Fruit fly (Drosophila melanogaster) whole organism, embryonic: ENCODE results near the gene Tango9.

Experiments
- ATbp ChIP-seq: fragments of 200-800 bp; sonication (Bioruptor generic); optimal IDR thresholded peaks from 2 replicates; lab custom pipeline; 2017; ENCODE audit warnings: missing biosample characterization, mild to moderate bottlenecking, missing genetic modification characterization, missing genetic modification reagents
- Asciz ChIP-seq: fragments of 200-800 bp; sonication (Bioruptor generic); optimal IDR thresholded peaks from 2 replicates; lab custom pipeline; 2017; ENCODE audit warnings: missing biosample characterization, mild to moderate bottlenecking, missing genetic modification characterization, missing genetic modification reagents
- Bgb ChIP-seq: fragments of 200-800 bp; sonication (Bioruptor generic); IDR thresholded peaks from 2 replicates; pipeline ENCODE4 v1.3.6; 2022; ENCODE audit warnings: missing biosample characterization, missing genetic modification characterization; ENCODE audit not compliant: partially characterized antibody
- CG10431 ChIP-seq: fragments of 200-800 bp; sonication (Bioruptor generic); optimal IDR thresholded peaks from 3 replicates; lab custom pipeline; 2018; ENCODE audit warnings: missing biosample characterization, mild to moderate bottlenecking, missing genetic modification characterization
- CG12659 ChIP-seq: fragments of 200-800 bp; sonication (Bioruptor generic); optimal IDR thresholded peaks from 3 replicates; lab custom pipeline; 2017; ENCODE audit warnings: mild to moderate bottlenecking, missing biosample characterization, missing genetic modification reagents, missing genetic modification characterization
- CG12744 ChIP-seq: fragments of 200-800 bp; sonication (Bioruptor generic); optimal IDR thresholded peaks from 2 replicates; lab custom pipeline; 2016; ENCODE audit warnings: missing biosample characterization, missing genetic modification characterization
- CG13894 ChIP-seq: fragments of 200-800 bp; sonication (Bioruptor generic); optimal IDR thresholded peaks from 3 replicates; lab custom pipeline; 2018; ENCODE audit warnings: missing biosample characterization, mild to moderate bottlenecking, missing genetic modification characterization, moderate library complexity
- CG15269 ChIP-seq: fragments of 200-800 bp; sonication (Bioruptor generic); optimal IDR thresholded peaks from 2 replicates; lab custom pipeline; 2018; ENCODE audit warnings: missing biosample characterization, mild to moderate bottlenecking, missing genetic modification characterization, moderate library complexity
- CG16779 ChIP-seq: fragments of 200-800 bp; sonication (Bioruptor generic); IDR thresholded peaks from 2 replicates; pipeline ENCODE4 v1.3.6; 2022; ENCODE audit warnings: missing biosample characterization, missing genetic modification characterization
- CG16813 ChIP-seq: fragments of 200-800 bp; sonication (Bioruptor generic); IDR thresholded peaks from 3 replicates; pipeline ENCODE4 v1.3.6; 2022; ENCODE audit warnings: missing biosample characterization, missing genetic modification characterization; ENCODE audit not compliant: partially characterized antibody
- CG1792 ChIP-seq: fragments of 200-800 bp; sonication (Bioruptor generic); optimal IDR thresholded peaks from 2 replicates; lab custom pipeline; 2016; ENCODE audit warnings: missing biosample characterization, missing genetic modification characterization
- CG2116 ChIP-seq: fragments of 200-800 bp; sonication (Bioruptor generic); optimal IDR thresholded peaks from 3 replicates; lab custom pipeline; 2018; ENCODE audit warnings: missing biosample characterization, mild to moderate bottlenecking, missing genetic modification characterization
- CG2120 ChIP-seq: fragments of 200-800 bp; sonication (Bioruptor generic); optimal IDR thresholded peaks from 3 replicates; lab custom pipeline; 2016; ENCODE audit warnings: missing biosample characterization, missing genetic modification characterization
- CG2678 ChIP-seq: fragments of 200-800 bp; sonication (Bioruptor generic); optimal IDR thresholded peaks from 3 replicates; lab custom pipeline; 2019; ENCODE audit warnings: missing biosample characterization, mild to moderate bottlenecking, missing genetic modification characterization, moderate library complexity
- CG32767 ChIP-seq: fragments of 200-800 bp; sonication (Bioruptor generic); IDR thresholded peaks from 2 replicates; pipeline ENCODE4 v1.3.6; 2022; ENCODE audit warnings: missing biosample characterization, missing genetic modification characterization
- CG3407 ChIP-seq: fragments of 200-800 bp; sonication (Bioruptor generic); optimal IDR thresholded peaks from 2 replicates; lab custom pipeline; 2018; ENCODE audit warnings: missing biosample characterization, mild to moderate bottlenecking, missing genetic modification characterization
- CG5180 ChIP-seq: fragments of 200-800 bp; sonication (Bioruptor generic); optimal IDR thresholded peaks from 3 replicates; lab custom pipeline; 2017; ENCODE audit warnings: missing biosample characterization, missing genetic modification characterization, mild to moderate bottlenecking, moderate library complexity, missing genetic modification reagents
- CG5953 ChIP-seq: fragments of 200-800 bp; sonication (Bioruptor generic); IDR thresholded peaks from 2 replicates; pipeline ENCODE4 v1.3.6; 2022; ENCODE audit warnings: missing biosample characterization, missing genetic modification characterization
- CG7745 ChIP-seq: fragments of 200-800 bp; sonication (Bioruptor generic); optimal IDR thresholded peaks from 2 replicates; lab custom pipeline; 2018; ENCODE audit warnings: missing biosample characterization, mild to moderate bottlenecking, missing genetic modification characterization, moderate library complexity
- CG8290 ChIP-seq, 3 experiments: fragments of 200-800 bp; sonication (Bioruptor generic); optimal IDR thresholded peaks; 2 replicates each; lab custom pipeline; 2016 to 2019; ENCODE audit warnings: missing biosample characterization in 3 of 3, missing genetic modification characterization in 3 of 3, mild to moderate bottlenecking in 2 of 3, moderate library complexity in 1 of 3
- CG8388 ChIP-seq: fragments of 200-800 bp; sonication (Bioruptor generic); optimal IDR thresholded peaks from 2 replicates; lab custom pipeline; 2019; ENCODE audit warnings: missing biosample characterization, mild to moderate bottlenecking, missing genetic modification characterization, moderate library complexity
- D19B ChIP-seq: fragments of 200-800 bp; sonication (Bioruptor generic); optimal IDR thresholded peaks from 2 replicates; lab custom pipeline; 2017; ENCODE audit warnings: missing biosample characterization, mild to moderate bottlenecking, missing genetic modification characterization
- Dek ChIP-seq: fragments of 200-800 bp; sonication (Bioruptor generic); optimal IDR thresholded peaks from 3 replicates; lab custom pipeline; 2019; ENCODE audit warnings: missing biosample characterization, mild to moderate bottlenecking, missing genetic modification characterization, moderate library complexity
- Dip2 ChIP-seq: fragments of 200-800 bp; sonication (Bioruptor generic); IDR thresholded peaks from 2 replicates; pipeline ENCODE4 v1.3.6; 2022; ENCODE audit warnings: missing biosample characterization, missing genetic modification characterization
- Dll ChIP-seq: fragments of 200-800 bp; sonication (Bioruptor generic); IDR thresholded peaks from 4 replicates; pipeline ENCODE4 v1.3.6; 2022; ENCODE audit warnings: missing biosample characterization, missing genetic modification characterization; ENCODE audit not compliant: partially characterized antibody
- HLH3B ChIP-seq: fragments of 200-800 bp; sonication (Bioruptor generic); IDR thresholded peaks from 2 replicates; pipeline ENCODE4 v1.3.6; 2022; ENCODE audit warnings: missing biosample characterization, missing genetic modification characterization
- Hr51 ChIP-seq, 2 experiments: fragments of 200-800 bp; sonication (Bioruptor generic); optimal IDR thresholded peaks; 2 replicates in 1 of 2; 3 replicates in 1 of 2; lab custom pipeline; 2016 to 2018; ENCODE audit warnings: missing biosample characterization in 2 of 2, missing genetic modification characterization in 2 of 2, mild to moderate bottlenecking in 1 of 2, moderate library complexity in 1 of 2
- Lpt ChIP-seq: fragments of >200 bp; optimal IDR thresholded peaks from 2 replicates; lab custom pipeline; 2018; ENCODE audit warnings: missing biosample characterization, missing genetic modification characterization
- Nf-YB ChIP-seq: fragments of 200-800 bp; sonication (Bioruptor generic); optimal IDR thresholded peaks from 3 replicates; lab custom pipeline; 2019; ENCODE audit warnings: missing biosample characterization, mild to moderate bottlenecking, missing genetic modification characterization, moderate library complexity
- Nf-YC ChIP-seq: fragments of 200-800 bp; optimal IDR thresholded peaks from 3 replicates; lab custom pipeline; 2019; ENCODE audit warnings: missing biosample characterization, mild to moderate bottlenecking, missing genetic modification characterization, moderate library complexity
- Ravus ChIP-seq: fragments of 200-800 bp; sonication (Bioruptor generic); IDR thresholded peaks from 2 replicates; pipeline ENCODE4 v1.3.6; 2022; ENCODE audit warnings: missing biosample characterization, missing genetic modification characterization
- Taf1 ChIP-seq: fragments of 200-800 bp; sonication (Bioruptor generic); IDR thresholded peaks from 2 replicates; pipeline ENCODE4 v1.3.6; 2022; ENCODE audit warnings: missing biosample characterization, missing genetic modification characterization
- al ChIP-seq: fragments of 200-800 bp; sonication (Bioruptor generic); IDR thresholded peaks from 2 replicates; pipeline ENCODE4 v1.3.6; 2022; ENCODE audit warnings: missing biosample characterization, missing genetic modification characterization
- chinmo ChIP-seq: fragments of 200-800 bp; sonication (Bioruptor generic); IDR thresholded peaks from 4 replicates; pipeline ENCODE4 v1.3.6; 2022; ENCODE audit warnings: missing biosample characterization, missing genetic modification characterization; ENCODE audit not compliant: partially characterized antibody
- chm ChIP-seq: fragments of 200-800 bp; sonication (Bioruptor generic); IDR thresholded peaks from 2 replicates; pipeline ENCODE4 v1.3.6; 2022; ENCODE audit warnings: missing biosample characterization, missing genetic modification characterization
- corto ChIP-seq: fragments of 200-800 bp; sonication (Bioruptor generic); optimal IDR thresholded peaks from 2 replicates; lab custom pipeline; 2016; ENCODE audit warnings: missing biosample characterization, mild to moderate bottlenecking, missing genetic modification characterization, moderate library complexity
- dan ChIP-seq: fragments of 200-800 bp; sonication (Bioruptor generic); IDR thresholded peaks from 2 replicates; pipeline ENCODE4 v1.3.6; 2022; ENCODE audit warnings: missing biosample characterization, missing genetic modification characterization
- dpn ChIP-seq, 2 experiments: fragments of 200-800 bp; sonication (Bioruptor generic); optimal IDR thresholded peaks; 3 replicates each; lab custom pipeline; 2016; ENCODE audit warnings: missing biosample characterization in 2 of 2, missing genetic modification characterization in 2 of 2
- ftz-f1 ChIP-seq: fragments of 200-800 bp; sonication (Bioruptor generic); optimal IDR thresholded peaks from 2 replicates; lab custom pipeline; 2016; ENCODE audit warnings: missing biosample characterization, missing genetic modification characterization
- gsb ChIP-seq: fragments of 200-800 bp; sonication (Bioruptor generic); IDR thresholded peaks from 2 replicates; pipeline ENCODE4 v1.3.6; 2022; ENCODE audit warnings: missing biosample characterization, missing genetic modification characterization
- h ChIP-seq: fragments of >200 bp; optimal IDR thresholded peaks from 2 replicates; lab custom pipeline; 2017
- hth ChIP-seq: fragments of >200 bp; optimal IDR thresholded peaks from 2 replicates; lab custom pipeline; 2017; ENCODE audit warnings: inconsistent platforms
- jing ChIP-seq: fragments of 200-800 bp; sonication (Bioruptor generic); optimal IDR thresholded peaks from 2 replicates; lab custom pipeline; 2018; ENCODE audit warnings: missing biosample characterization, mild to moderate bottlenecking, missing genetic modification characterization
- lab ChIP-seq: fragments of 200-800 bp; sonication (Bioruptor generic); optimal IDR thresholded peaks from 3 replicates; lab custom pipeline; 2017; ENCODE audit warnings: missing biosample characterization, missing genetic modification characterization, mild to moderate bottlenecking, moderate library complexity, missing genetic modification reagents
- maf-S ChIP-seq: fragments of 200-800 bp; sonication (Bioruptor generic); optimal IDR thresholded peaks from 2 replicates; lab custom pipeline; 2016; ENCODE audit warnings: missing biosample characterization, missing genetic modification characterization
- repo ChIP-seq: fragments of 200-800 bp; sonication (Bioruptor generic); optimal IDR thresholded peaks from 2 replicates; lab custom pipeline; 2016; ENCODE audit warnings: missing biosample characterization, missing genetic modification characterization
- sd ChIP-seq: fragments of 200-800 bp; sonication (Bioruptor generic); optimal IDR thresholded peaks from 3 replicates; lab custom pipeline; 2018; ENCODE audit warnings: missing biosample characterization, mild to moderate bottlenecking, missing genetic modification characterization, moderate library complexity
- stc ChIP-seq: fragments of 200-800 bp; sonication (Bioruptor generic); IDR thresholded peaks from 2 replicates; pipeline ENCODE4 v1.3.6; 2022; ENCODE audit warnings: missing biosample characterization, missing genetic modification characterization
- tap ChIP-seq: fragments of 200-800 bp; optimal IDR thresholded peaks from 3 replicates; lab custom pipeline; 2019; ENCODE audit warnings: missing biosample characterization, mild to moderate bottlenecking, missing genetic modification characterization, moderate library complexity
- toy ChIP-seq: fragments of 200-800 bp; sonication (Bioruptor generic); IDR thresholded peaks from 2 replicates; pipeline ENCODE4 v1.3.6; 2022; ENCODE audit warnings: missing biosample characterization, missing genetic modification characterization

The Tango9 gene

dm6 chr3R:11962739-11963214 is 11.9 kb downstream of the Tango9 start, which contains the start of the genes CG3281 and aurA (continued):
- TF ChIP-seq jing (GFP tag; lab: Kevin White, UChicago) (no peak), CG16779 (GFP tag; lab: Robert Waterston, UW) (no peak), hth (lab: Kevin White, UChicago) (no peak), tap (no peak), corto (peak; percentile 7), Dip2 (no peak), Ravus (GFP tag; lab: Robert Waterston, UW) (no peak), dan (no peak), CG7745 (tag; lab: Kevin White, UChicago) (no peak), CG10431 (no peak), lab (GFP tag; lab: Kevin White, UChicago) (no peak), CG12659 (peak; percentile 88), CG2116 (GFP tag; lab: Kevin White, UChicago) (peak; percentile 79), CG1792 (GFP tag; lab: Kevin White, UChicago) (peak; percentile 66), Lpt (GFP tag; lab: Kevin White, UChicago) (no peak), Dll (GFP tag; lab: Robert Waterston, UW) (peak; percentile 99), sd (tag; lab: Kevin White, UChicago) (peak; percentile 73), CG5180 (GFP tag; lab: Kevin White, UChicago) (no peak), CG13894 (tag; lab: Kevin White, UChicago) (peak; percentile 48), CG15269 (tag; lab: Kevin White, UChicago) (peak; percentile 64), ftz-f1 (no peak), D19B (GFP tag; lab: Kevin White, UChicago) (peak; percentile 26), dpn (GFP tag; optimal IDR thresholded peaks at IDR 0.05; lab: Kevin White, UChicago) (peak; percentile 72 to 83), maf-S (GFP tag; lab: Kevin White, UChicago) (peak; percentile 71), CG3407 (GFP tag; lab: Kevin White, UChicago) (peak; percentile 1), CG5953 (GFP tag; lab: Robert Waterston, UW) (no peak), CG16813 (GFP tag; lab: Robert Waterston, UW) (peak; percentile 99), Bgb (GFP tag; lab: Robert Waterston, UW) (peak; percentile 93), CG12744 (GFP tag; lab: Kevin White, UChicago) (peak; percentile 39), CG32767 (peak; percentile 31; the same call in 1 of the 2 replicates), HLH3B (peak; percentile 19; the same call in 1 of the 2 replicates), toy (GFP tag; lab: Robert Waterston, UW) (no peak), chm (no peak), al (GFP tag; lab: Robert Waterston, UW) (peak; percentile 80), Dek (tag; lab: Kevin White, UChicago) (peak; percentile 60), CG8388 (GFP tag; lab: Kevin White, UChicago) (peak; percentile 41), CG2678 (peak; percentile 76), stc (GFP tag; lab: Robert Waterston, UW) (no peak), h (lab: Kevin White, UChicago) (no peak), CG8290 (GFP tag; optimal IDR thresholded peaks at IDR 0.05; lab: Kevin White, UChicago) (peak; percentile 86), CG8290 (tag; optimal IDR thresholded peaks at IDR 0.05; lab: Kevin White, UChicago) (peak; percentile 50 to 72), Nf-YC (tag; lab: Kevin White, UChicago) (peak; percentile 75), gsb (GFP tag; lab: Robert Waterston, UW) (no peak), Hr51 (GFP tag; optimal IDR thresholded peaks at IDR 0.05; lab: Kevin White, UChicago) (peak; percentile 62 to 76), repo (no peak), ATbp (GFP tag; lab: Kevin White, UChicago) (no peak), Nf-YB (GFP tag; lab: Kevin White, UChicago) (peak; percentile 45), Taf1 (0 out of 2 replicates have a peak, but pooled peaks have one; percentile 33), Asciz (GFP tag; lab: Kevin White, UChicago) (no peak), CG2120 (GFP tag; lab: Kevin White, UChicago) (peak; percentile 90), chinmo (peak; percentile 86; the same call in 3 of the 4 replicates)
